Fruit fly (Drosophila melanogaster): Measurements from ENCODE around the gene mtd.

DNA sequence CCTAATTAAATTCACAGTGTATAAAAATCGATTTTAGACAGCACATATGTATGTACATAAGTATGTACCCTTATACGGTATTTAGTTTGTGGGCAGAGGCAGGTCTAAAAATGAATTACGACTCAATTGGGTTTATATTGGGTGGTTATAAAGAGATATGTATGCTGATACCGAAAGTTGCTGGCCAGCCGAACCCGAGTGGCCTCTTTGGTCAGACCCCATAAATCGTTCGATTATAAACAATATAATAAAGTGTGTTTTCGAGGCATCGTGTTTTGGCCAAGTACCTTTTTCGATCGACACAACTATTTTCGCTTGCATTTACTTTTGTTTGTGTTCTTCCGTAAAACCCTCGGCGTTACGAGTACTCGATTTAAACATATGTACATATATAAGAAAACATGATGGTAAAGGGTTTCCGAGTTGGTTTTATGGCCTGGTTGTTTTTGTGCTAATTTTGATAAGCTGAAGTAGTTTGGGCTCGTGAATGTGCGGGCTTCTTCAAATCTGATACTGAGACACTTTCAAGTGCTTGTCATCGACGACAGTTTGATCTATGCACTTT is 40.9 kb downstream of the mtd start:
- TF ChIP-seq Sin3A (optimal IDR thresholded peaks at IDR 0.05) (no peak), Myc (optimal IDR thresholded peaks at IDR 0.05) (no peak)

All from Kc167 (cell line).